Worm (Caenorhabditis elegans) whole organism, midembryonic: Measurements from ENCODE around the gene pqn-13.

Source experiments
- T22C8.4 ChIP-seq: fragments of 200-800 bp; sonication (Bioruptor generic); IDR thresholded peaks from 2 replicates; pipeline ENCODE4 v1.3.6; 2022; ENCODE audit warnings: missing genetic modification characterization, missing compliant biosample characterization
- cog-1 ChIP-seq: sonication (generic microtip); optimal IDR thresholded peaks from 2 replicates; lab custom pipeline; 2016; ENCODE audit warnings: missing genetic modification characterization, missing compliant biosample characterization
- klf-2 ChIP-seq: fragments of 200-800 bp; sonication (Bioruptor generic); conservative IDR thresholded peaks from 2 replicates; pipeline ENCODE4 v1.3.6; 2022; ENCODE audit warnings: missing genetic modification reagents, missing genetic modification characterization, missing compliant biosample characterization
- ref-1 ChIP-seq: fragments of 200-800 bp; sonication (Bioruptor generic); conservative IDR thresholded peaks from 2 replicates; pipeline ENCODE4 v1.3.6; 2022; ENCODE audit warnings: missing genetic modification reagents, missing genetic modification characterization, missing compliant biosample characterization
- ztf-29 ChIP-seq: fragments of 200-800 bp; sonication (Bioruptor generic); IDR thresholded peaks from 2 replicates; pipeline ENCODE4 v1.3.6; 2022; ENCODE audit warnings: missing genetic modification reagents, missing genetic modification characterization, missing compliant biosample characterization

DNA sequence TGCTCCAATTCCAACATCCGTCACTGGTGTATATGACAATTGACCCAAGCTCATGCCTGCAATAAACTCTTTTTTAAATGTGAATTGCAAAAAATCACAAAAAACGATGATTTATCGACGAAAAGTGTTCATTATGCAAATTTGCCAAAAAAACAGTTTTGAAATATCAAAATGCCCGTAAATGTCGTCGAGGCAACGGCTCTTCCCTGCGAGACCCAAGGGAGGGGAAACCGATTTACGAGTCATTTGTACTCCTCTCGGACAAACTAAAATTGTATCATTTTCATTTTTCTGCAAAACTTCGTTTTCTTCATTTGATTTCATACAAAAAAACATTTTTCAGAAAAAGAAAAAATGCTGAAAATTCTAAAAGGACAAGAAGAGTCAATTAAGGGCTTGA is 8.6 kb upstream of the pqn-13 start, which contains the start of the genes hmgs-1 and F25B4.4:
- no peak for TF ChIP-seq ref-1 (GFP tag; lab: Robert Waterston, UW)
- TF ChIP-seq cog-1: peak; percentile 39
- TF ChIP-seq T22C8.4 (GFP tag; lab: Robert Waterston, UW): no peak
- TF ChIP-seq klf-2 (GFP tag; lab: Robert Waterston, UW): no peak
- no peak for TF ChIP-seq ztf-29 (GFP tag; lab: Robert Waterston, UW)
